Worm (Caenorhabditis elegans): Measurements from ENCODE around the gene pud-1.1.

The pud-1.1 gene

ce11 chrV:2285107-2285506 is 45.1 kb upstream of the pud-1.1 start, which contains the start of gene nhr-227:
Gene nhr-227, plus strand, starts transcription at chrV:2285432.
- TF ChIP-seq T20F7.1 (GFP tag; optimal IDR thresholded peaks at IDR 0.05) (peak; percentile 33), nhr-28 (tag; optimal IDR thresholded peaks at IDR 0.05) (peak; percentile 51), dve-1 (tag; optimal IDR thresholded peaks at IDR 0.05; ENCODE audit: insufficient read depth) (peak; percentile 31), madf-9 (GFP tag; conservative IDR thresholded peaks at IDR 0.05) (no peak), aha-1 (tag) (peak; percentile 75), nhr-76 (tag; optimal IDR thresholded peaks at IDR 0.05) (no peak), hlh-11 (tag; optimal IDR thresholded peaks at IDR 0.05) (no peak), hlh-30 (tag; optimal IDR thresholded peaks at IDR 0.05; ENCODE audit: insufficient read depth) (peak; percentile 12), mes-2 (tag; optimal IDR thresholded peaks at IDR 0.05; ENCODE audit: poor library complexity, severe bottlenecking) (no peak), aly-2 (tag; optimal IDR thresholded peaks at IDR 0.05) (no peak), hif-1 (tag; optimal IDR thresholded peaks at IDR 0.05) (no peak)

- TF ChIP-seq hif-1 (tag; optimal IDR thresholded peaks at IDR 0.05) (no peak), dve-1 (tag; optimal IDR thresholded peaks at IDR 0.05; ENCODE audit: insufficient read depth) (peak; percentile 8)
Measured at ce11 chrV:2290329-2290728, 39.9 kb upstream of the pud-1.1 start, which contains the start of gene nhr-225. Gene nhr-225, minus strand, starts transcription at chrV:2290474.

ce11 chrV:2292240-2292639 is 38.0 kb upstream of the pud-1.1 start, which contains the start of gene nhr-115:
Gene nhr-115, plus strand, starts transcription at chrV:2292540.
- TF ChIP-seq dmd-6 (GFP tag; IDR thresholded peaks at IDR 0.05), result peak; percentile 26; the same call in 1 of the 2 replicates
- TF ChIP-seq nhr-48 (tag; optimal IDR thresholded peaks at IDR 0.05), result no peak
- peak; percentile 41 for TF ChIP-seq nhr-28 (tag; optimal IDR thresholded peaks at IDR 0.05)
- TF ChIP-seq pqm-1 (tag; optimal IDR thresholded peaks at IDR 0.05), result peak; percentile 14
- no peak for TF ChIP-seq D1046.2 (GFP tag; IDR thresholded peaks at IDR 0.05)

- peak; percentile 13 for TF ChIP-seq pqm-1 (tag; optimal IDR thresholded peaks at IDR 0.05)
- no peak for TF ChIP-seq dve-1 (tag; optimal IDR thresholded peaks at IDR 0.05; ENCODE audit: insufficient read depth)
Measured at ce11 chrV:2294577-2294976, 35.7 kb upstream of the pud-1.1 start, which contains the start of gene nhr-226. Gene nhr-226, plus strand, starts transcription at chrV:2294877.

- TF ChIP-seq set-16 (GFP tag; IDR thresholded peaks at IDR 0.05), result no peak
Measured at ce11 chrV:2300905-2301304, 29.3 kb upstream of the pud-1.1 start, which contains the start of gene Y19D10B.8. Gene Y19D10B.8, minus strand, starts transcription at chrV:2301005.

- TF ChIP-seq mep-1 (tag; optimal IDR thresholded peaks at IDR 0.05) (no peak), snpc-1.2 (GFP tag; IDR thresholded peaks at IDR 0.05) (no peak), ceh-82 (tag; optimal IDR thresholded peaks at IDR 0.05) (no peak), nhr-111 (GFP tag; optimal IDR thresholded peaks at IDR 0.05) (no peak), Y105C5A.15 (GFP tag; IDR thresholded peaks at IDR 0.05) (no peak), ceh-32 (tag; optimal IDR thresholded peaks at IDR 0.05; ENCODE audit: poor library complexity) (no peak), lin-13 (GFP tag; optimal IDR thresholded peaks at IDR 0.05) (no peak), daf-8 (GFP tag; IDR thresholded peaks at IDR 0.05) (no peak), hif-1 (tag; optimal IDR thresholded peaks at IDR 0.05) (no peak), F37D6.2 (tag; optimal IDR thresholded peaks at IDR 0.05) (no peak), nhr-42 (GFP tag; IDR thresholded peaks at IDR 0.05) (no peak), unc-62 (GFP tag; optimal IDR thresholded peaks at IDR 0.05 in 1 of 2) (no peak), unc-62 (tag; optimal IDR thresholded peaks at IDR 0.05) (no peak)
Measured at ce11 chrV:2303775-2304174, 26.5 kb upstream of the pud-1.1 start, which contains the start of gene irld-15. Gene irld-15, minus strand, starts transcription at chrV:2303875.

- TF ChIP-seq aha-1 (tag) (peak; percentile 83), hlh-11 (tag; optimal IDR thresholded peaks at IDR 0.05) (no peak)
Measured at ce11 chrV:2306383-2306782, 23.8 kb upstream of the pud-1.1 start.

Data from whole organism, L4 larva.